Worm (Caenorhabditis elegans): ENCODE results near the gene mbk-2.

mbk-2 gene

ce11 chrIV:12975981-12976380 is 33.0 kb upstream of the mbk-2 start, which contains the start of gene dod-17:
Gene dod-17, plus strand, starts transcription at chrIV:12976303.
- TF ChIP-seq mep-1 (tag; optimal IDR thresholded peaks at IDR 0.05) (no peak), aly-2 (tag; optimal IDR thresholded peaks at IDR 0.05) (no peak), daf-19 (GFP tag; conservative IDR thresholded peaks at IDR 0.05) (no peak), zip-2 (tag; optimal IDR thresholded peaks at IDR 0.05) (no peak), pqm-1 (tag; optimal IDR thresholded peaks at IDR 0.05) (peak; percentile 35), mdt-29 (GFP tag; IDR thresholded peaks at IDR 0.05) (no peak), ceh-20 (GFP tag; IDR thresholded peaks at IDR 0.05) (no peak), hif-1 (tag; optimal IDR thresholded peaks at IDR 0.05) (no peak)

DNA sequence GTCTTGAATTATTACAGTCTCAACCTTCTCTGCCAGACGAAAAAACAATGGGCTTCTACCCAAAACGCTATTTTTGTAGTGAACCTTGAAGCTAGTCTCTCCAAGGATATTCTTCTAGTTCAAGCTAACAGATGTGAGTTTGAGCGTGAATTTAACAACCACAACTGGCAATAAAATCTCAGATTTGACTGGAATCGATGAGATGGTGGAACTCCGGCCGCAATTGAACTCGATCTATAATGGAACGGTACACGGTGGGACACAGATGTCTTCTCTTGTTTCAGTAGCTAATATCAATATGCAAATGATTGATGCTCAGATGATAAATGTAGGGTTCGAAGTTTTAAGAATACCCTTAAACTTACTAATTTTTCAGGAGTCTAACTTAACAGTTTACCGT is 31.3 kb upstream of the mbk-2 start:
- TF ChIP-seq unc-62 (GFP tag; optimal IDR thresholded peaks at IDR 0.05 in 1 of 2): peak in 1 of 2 experiments; percentile 95
- TF ChIP-seq unc-62 (tag; optimal IDR thresholded peaks at IDR 0.05): no peak
- no peak for TF ChIP-seq sdz-12 (GFP tag; optimal IDR thresholded peaks at IDR 0.05)
- no peak for TF ChIP-seq daf-16 (GFP tag; optimal IDR thresholded peaks at IDR 0.05)
- no peak for TF ChIP-seq daf-16 (tag; optimal IDR thresholded peaks at IDR 0.05)
- TF ChIP-seq spr-3 (GFP tag; optimal IDR thresholded peaks at IDR 0.05): no peak
- no peak for TF ChIP-seq ces-1 (GFP tag; optimal IDR thresholded peaks at IDR 0.05)
- no peak for TF ChIP-seq hmg-1.1 (GFP tag; IDR thresholded peaks at IDR 0.05)
- TF ChIP-seq tra-1 (GFP tag; IDR thresholded peaks at IDR 0.05): no peak
- no peak for TF ChIP-seq tag-97 (GFP tag; IDR thresholded peaks at IDR 0.05)
- no peak for TF ChIP-seq lin-1 (GFP tag; IDR thresholded peaks at IDR 0.05)

DNA sequence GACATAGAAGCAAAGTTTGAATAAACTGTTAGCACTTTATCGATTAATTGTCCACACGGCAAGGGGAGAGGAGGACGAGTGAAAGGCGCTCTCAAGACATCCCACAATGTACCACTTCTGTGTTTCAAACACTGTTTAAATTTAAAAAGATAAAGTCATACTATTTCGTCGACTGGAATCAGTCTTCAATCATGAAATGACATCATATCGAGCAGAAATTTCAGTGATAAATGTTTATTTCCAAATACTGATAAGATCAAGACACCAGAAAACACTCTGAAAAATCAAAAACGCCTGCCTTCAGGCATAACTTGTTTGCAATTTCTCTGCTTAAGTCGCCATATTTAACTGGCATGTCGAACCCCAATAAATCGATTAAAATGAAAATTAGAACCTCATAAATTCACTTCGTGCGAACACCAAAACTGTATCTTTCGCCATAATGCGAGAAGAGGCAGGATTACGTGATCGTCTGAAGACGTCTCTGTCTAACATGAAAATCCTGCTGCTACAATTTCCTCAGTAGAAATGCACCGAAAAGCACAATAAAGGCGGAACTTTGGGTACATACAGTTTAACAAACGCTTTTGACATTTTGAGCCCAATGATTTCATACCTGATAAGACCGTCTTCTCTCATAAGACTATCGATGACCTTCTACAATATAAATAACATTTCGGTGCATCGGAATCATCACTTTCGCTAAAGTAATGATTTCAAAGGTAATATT is 30.5 kb upstream of the mbk-2 start, which contains the start of gene K10D11.2:
K10D11.2 (plus strand) TSS at position 680 of the 730 bp plus-strand sequence.
- no peak for TF ChIP-seq mep-1 (tag; optimal IDR thresholded peaks at IDR 0.05)
- TF ChIP-seq arid-1 (GFP tag; conservative IDR thresholded peaks at IDR 0.05): no peak
- peak; percentile 34; the same call in 1 of the 2 replicates for TF ChIP-seq php-3 (GFP tag; IDR thresholded peaks at IDR 0.05)
- no peak for TF ChIP-seq mes-2 (tag; optimal IDR thresholded peaks at IDR 0.05; ENCODE audit: poor library complexity, severe bottlenecking)
- no peak for TF ChIP-seq set-16 (GFP tag; IDR thresholded peaks at IDR 0.05)
- no peak for TF ChIP-seq mxl-2 (GFP tag; conservative IDR thresholded peaks at IDR 0.05)
- no peak for TF ChIP-seq mdt-29 (GFP tag; IDR thresholded peaks at IDR 0.05)
- TF ChIP-seq pqm-1 (tag; optimal IDR thresholded peaks at IDR 0.05): peak; percentile 3
- TF ChIP-seq lin-29 (GFP tag; IDR thresholded peaks at IDR 0.05): no peak
- peak; percentile 87 for TF ChIP-seq dmd-6 (GFP tag; IDR thresholded peaks at IDR 0.05)
- no peak for TF ChIP-seq lin-38 (GFP tag; IDR thresholded peaks at IDR 0.05)
- peak; percentile 42 for TF ChIP-seq nhr-28 (tag; optimal IDR thresholded peaks at IDR 0.05)
- TF ChIP-seq T26A8.4 (GFP tag; IDR thresholded peaks at IDR 0.05): no peak
- no peak for TF ChIP-seq sdz-12 (GFP tag; optimal IDR thresholded peaks at IDR 0.05)
- TF ChIP-seq nhr-25 (tag; optimal IDR thresholded peaks at IDR 0.05; ENCODE audit: borderline replicate concordance, insufficient read depth): no peak
- TF ChIP-seq F26F4.8 (GFP tag; conservative IDR thresholded peaks at IDR 0.05): no peak
- no peak for TF ChIP-seq D1046.2 (GFP tag; IDR thresholded peaks at IDR 0.05)
- no peak for TF ChIP-seq nhr-10 (tag; optimal IDR thresholded peaks at IDR 0.05)
- peak; percentile 7 for TF ChIP-seq hlh-11 (tag; optimal IDR thresholded peaks at IDR 0.05)
- TF ChIP-seq cey-2 (tag; optimal IDR thresholded peaks at IDR 0.05; ENCODE audit: borderline replicate concordance, insufficient read depth): no peak
- no peak for TF ChIP-seq daf-16 (GFP tag; optimal IDR thresholded peaks at IDR 0.05)
- peak; percentile 38 for TF ChIP-seq daf-16 (tag; optimal IDR thresholded peaks at IDR 0.05)
- TF ChIP-seq spr-1 (tag; optimal IDR thresholded peaks at IDR 0.05): no peak

Data from whole organism, L4 larva.